Fruit fly (Drosophila melanogaster) S2 (cell line): ENCODE measurements around the gene MED10.

Experiments
- CG8478 ChIP-seq: fragments of >200 bp; optimal IDR thresholded peaks from 2 replicates; lab custom pipeline; 2018
- CTCF ChIP-seq, 2 experiments: fragments of >200 bp; optimal IDR thresholded peaks; 2 replicates each; lab custom pipeline; 2018

- TF ChIP-seq CG8478 (lab: Kevin White, UChicago) (no peak), CTCF (optimal IDR thresholded peaks at IDR 0.05; lab: Kevin White, UChicago) (no peak)
These were observed 28.6 kb upstream of the MED10 start for dm6 chr3L:16203236-16203635.
